Worm (Caenorhabditis elegans) whole organism, early embryonic: Measurements from ENCODE around the gene sri-30.

Experiments used
- hmg-4 ChIP-seq: fragments of 200-800 bp; sonication (Bioruptor generic); optimal IDR thresholded peaks from 2 replicates; lab custom pipeline; 2018; ENCODE audit warnings: mild to moderate bottlenecking, missing genetic modification characterization, missing compliant biosample characterization
- tra-4 ChIP-seq: sonication (generic microtip); optimal IDR thresholded peaks from 2 replicates; lab custom pipeline; 2017; ENCODE audit warnings: missing genetic modification characterization, missing compliant biosample characterization

- no peak for TF ChIP-seq hmg-4
- no peak for TF ChIP-seq tra-4 (tag; lab: Kevin White, UChicago)
These were observed 42.3 kb upstream of the sri-30 start, which contains the start of gene lido-11 for ce11 chrII:3003667-3004066.
